Worm (Caenorhabditis elegans): Measurements from ENCODE around the gene drr-2.
A peak's percentile ranks its signal among the peaks of the same experiment; 100 is the strongest.

- peak; percentile 90 for TF ChIP-seq F13C5.2 (tag; optimal IDR thresholded peaks at IDR 0.05)
- TF ChIP-seq ama-1 (optimal IDR thresholded peaks at IDR 0.05) = no peak
- TF ChIP-seq flt-1 (GFP tag; IDR thresholded peaks at IDR 0.05) = peak; percentile 50
- TF ChIP-seq sea-1 (GFP tag; conservative IDR thresholded peaks at IDR 0.05) = peak; percentile 67; the same call in 1 of the 2 replicates
- no peak for TF ChIP-seq hmbx-1 (tag; optimal IDR thresholded peaks at IDR 0.05)
- TF ChIP-seq hmg-4 (GFP tag; optimal IDR thresholded peaks at IDR 0.05) = peak; percentile 82
- TF ChIP-seq pes-1 (GFP tag; IDR thresholded peaks at IDR 0.05) = peak; percentile 54; the same call in 1 of the 2 replicates
- no peak for TF ChIP-seq hnd-1 (tag; optimal IDR thresholded peaks at IDR 0.05)
- TF ChIP-seq B0310.2 (tag; optimal IDR thresholded peaks at IDR 0.05) = no peak
- no peak for TF ChIP-seq aly-1 (tag; optimal IDR thresholded peaks at IDR 0.05)
- peak; percentile 34 for TF ChIP-seq tra-4 (tag; optimal IDR thresholded peaks at IDR 0.05)
- TF ChIP-seq tbx-37 (GFP tag; conservative IDR thresholded peaks at IDR 0.05) = peak; percentile 20; the same call in 1 of the 2 replicates
- TF ChIP-seq ceh-36 (tag; optimal IDR thresholded peaks at IDR 0.05) = peak; percentile 51
- no peak for TF ChIP-seq scrt-1 (GFP tag; IDR thresholded peaks at IDR 0.05)
Measured at ce11 chrIII:13643534-13643933, at the start of gene drr-2, which contains the start of gene set-16.
